Fruit fly (Drosophila melanogaster) whole organism, embryonic: ENCODE measurements around the gene eIF1.

Source experiments
- Abd-B ChIP-seq: fragments of 200-800 bp; sonication (Bioruptor generic); optimal IDR thresholded peaks from 2 replicates; lab custom pipeline; 2018; ENCODE audit warnings: missing biosample characterization, mild to moderate bottlenecking, missing genetic modification characterization, moderate library complexity
- Ada2b ChIP-seq: fragments of 200-800 bp; sonication (Bioruptor generic); IDR thresholded peaks from 2 replicates; pipeline ENCODE4 v1.3.6; 2022; ENCODE audit warnings: missing biosample characterization, missing genetic modification characterization
- Antp ChIP-seq: fragments of 200-800 bp; sonication (Bioruptor generic); optimal IDR thresholded peaks from 3 replicates; lab custom pipeline; 2016; ENCODE audit warnings: missing biosample characterization, missing genetic modification characterization
- CG10654 ChIP-seq: fragments of 200-800 bp; sonication (Bioruptor generic); optimal IDR thresholded peaks from 2 replicates; lab custom pipeline; 2016; ENCODE audit warnings: missing biosample characterization, missing genetic modification characterization
- CG11085 ChIP-seq: fragments of 200-800 bp; sonication (Bioruptor generic); IDR thresholded peaks from 2 replicates; pipeline ENCODE4 v1.3.6; 2022; ENCODE audit warnings: missing biosample characterization, missing genetic modification characterization
- CG11398 ChIP-seq: fragments of 200-800 bp; sonication (Bioruptor generic); optimal IDR thresholded peaks from 2 replicates; lab custom pipeline; 2016; ENCODE audit warnings: missing biosample characterization, missing genetic modification characterization
- CG12391 ChIP-seq: fragments of 200-800 bp; sonication (Bioruptor generic); optimal IDR thresholded peaks from 3 replicates; lab custom pipeline; 2018; ENCODE audit warnings: missing biosample characterization, mild to moderate bottlenecking, missing genetic modification characterization, moderate library complexity
- CG13894 ChIP-seq: fragments of 200-800 bp; sonication (Bioruptor generic); optimal IDR thresholded peaks from 3 replicates; lab custom pipeline; 2018; ENCODE audit warnings: missing biosample characterization, mild to moderate bottlenecking, missing genetic modification characterization, moderate library complexity
- CG14050 ChIP-seq: fragments of 200-800 bp; sonication (Bioruptor generic); IDR thresholded peaks from 3 replicates; pipeline ENCODE4 v1.3.6; 2022; ENCODE audit warnings: missing biosample characterization, missing genetic modification characterization
- CG16813 ChIP-seq: fragments of 200-800 bp; sonication (Bioruptor generic); IDR thresholded peaks from 3 replicates; pipeline ENCODE4 v1.3.6; 2022; ENCODE audit warnings: missing biosample characterization, missing genetic modification characterization; ENCODE audit not compliant: partially characterized antibody
- CG2889 ChIP-seq: fragments of 200-800 bp; sonication (Bioruptor generic); IDR thresholded peaks from 3 replicates; pipeline ENCODE4 v1.3.6; 2022; ENCODE audit warnings: missing biosample characterization, missing genetic modification characterization
- CG31224 ChIP-seq: fragments of 200-800 bp; sonication (Bioruptor generic); IDR thresholded peaks from 2 replicates; pipeline ENCODE4 v1.3.6; 2022; ENCODE audit warnings: missing biosample characterization, missing genetic modification characterization
- CG31388 ChIP-seq: fragments of 200-800 bp; sonication (Bioruptor generic); optimal IDR thresholded peaks from 2 replicates; lab custom pipeline; 2016; ENCODE audit warnings: missing biosample characterization, missing genetic modification characterization
- CG33213 ChIP-seq: fragments of 200-800 bp; sonication (Bioruptor generic); optimal IDR thresholded peaks from 3 replicates; lab custom pipeline; 2016; ENCODE audit warnings: missing biosample characterization, missing genetic modification characterization
- CG34224 ChIP-seq: fragments of 200-800 bp; sonication (Bioruptor generic); IDR thresholded peaks from 3 replicates; pipeline ENCODE4 v1.3.6; 2022; ENCODE audit warnings: missing biosample characterization, missing genetic modification characterization; ENCODE audit not compliant: partially characterized antibody
- CG3847 ChIP-seq: fragments of 200-800 bp; sonication (Bioruptor generic); IDR thresholded peaks from 2 replicates; pipeline ENCODE4 v1.3.6; 2022; ENCODE audit warnings: missing biosample characterization, missing genetic modification characterization
- CG4360 ChIP-seq: fragments of 200-800 bp; sonication (Bioruptor generic); IDR thresholded peaks from 2 replicates; pipeline ENCODE4 v1.3.6; 2022; ENCODE audit warnings: missing biosample characterization, missing genetic modification characterization
- CG4424 ChIP-seq: fragments of 200-800 bp; sonication (Bioruptor generic); optimal IDR thresholded peaks from 3 replicates; lab custom pipeline; 2016; ENCODE audit warnings: missing biosample characterization, missing genetic modification characterization
- CG4854 ChIP-seq: fragments of 200-800 bp; sonication (Bioruptor generic); optimal IDR thresholded peaks from 2 replicates; lab custom pipeline; 2016; ENCODE audit warnings: missing biosample characterization, missing genetic modification characterization, inconsistent platforms
- CG6765 ChIP-seq: fragments of 200-800 bp; sonication (Bioruptor generic); optimal IDR thresholded peaks from 3 replicates; lab custom pipeline; 2017; ENCODE audit warnings: missing biosample characterization, mild to moderate bottlenecking, missing genetic modification characterization
- CG7745 ChIP-seq: fragments of 200-800 bp; sonication (Bioruptor generic); optimal IDR thresholded peaks from 2 replicates; lab custom pipeline; 2018; ENCODE audit warnings: missing biosample characterization, mild to moderate bottlenecking, missing genetic modification characterization, moderate library complexity
- CG7786 ChIP-seq: fragments of 200-800 bp; sonication (Bioruptor generic); optimal IDR thresholded peaks from 2 replicates; lab custom pipeline; 2016; ENCODE audit warnings: missing biosample characterization, missing genetic modification characterization
- CG7928 ChIP-seq: fragments of 200-800 bp; sonication (Bioruptor generic); optimal IDR thresholded peaks from 2 replicates; lab custom pipeline; 2017; ENCODE audit warnings: missing biosample characterization, mild to moderate bottlenecking, missing genetic modification characterization
- CG7987 ChIP-seq: fragments of 200-800 bp; sonication (Bioruptor generic); optimal IDR thresholded peaks from 2 replicates; lab custom pipeline; 2018; ENCODE audit warnings: missing biosample characterization, mild to moderate bottlenecking, missing genetic modification characterization, moderate library complexity
- CG8478 ChIP-seq: fragments of >200 bp; optimal IDR thresholded peaks from 2 replicates; lab custom pipeline; 2018
- Dip3 ChIP-seq: fragments of 200-800 bp; sonication (Bioruptor generic); optimal IDR thresholded peaks from 3 replicates; lab custom pipeline; 2016; ENCODE audit warnings: missing biosample characterization, missing genetic modification characterization
- Eip74EF ChIP-seq, 2 experiments: fragments of 200-800 bp in 1 of 2; fragments of >200 bp in 1 of 2; sonication (Bioruptor generic) in 1 of 2; optimal IDR thresholded peaks; 2 replicates each; lab custom pipeline; 2017 to 2019; ENCODE audit warnings: missing biosample characterization in 2 of 2, missing genetic modification characterization in 2 of 2, mild to moderate bottlenecking in 1 of 2, moderate library complexity in 1 of 2
- Elba2 ChIP-seq: fragments of 200-800 bp; sonication (Bioruptor generic); optimal IDR thresholded peaks from 3 replicates; lab custom pipeline; 2016; ENCODE audit warnings: missing biosample characterization, missing genetic modification characterization
- HLH54F ChIP-seq: fragments of 200-800 bp; sonication (Bioruptor generic); optimal IDR thresholded peaks from 3 replicates; lab custom pipeline; 2016; ENCODE audit warnings: missing biosample characterization, missing genetic modification characterization
- Mes4 ChIP-seq: fragments of 200-800 bp; sonication (Bioruptor generic); optimal IDR thresholded peaks from 2 replicates; lab custom pipeline; 2016; ENCODE audit warnings: missing biosample characterization, missing genetic modification characterization
- Myb ChIP-seq: fragments of 200-800 bp; sonication (Bioruptor generic); optimal IDR thresholded peaks from 2 replicates; lab custom pipeline; 2016; ENCODE audit warnings: missing biosample characterization, missing genetic modification characterization
- Opbp ChIP-seq: fragments of 200-800 bp; sonication (Bioruptor generic); IDR thresholded peaks from 3 replicates; pipeline ENCODE4 v1.3.6; 2022; ENCODE audit warnings: missing biosample characterization, missing genetic modification characterization; ENCODE audit not compliant: partially characterized antibody
- Trl ChIP-seq, 3 experiments: fragments of >200 bp in 2 of 3; fragments of 200-800 bp in 1 of 3; sonication (Bioruptor generic) in 1 of 3; optimal IDR thresholded peaks; 2 replicates in 1 of 3; 3 replicates in 2 of 3; lab custom pipeline; 2016 to 2017; ENCODE audit warnings: missing biosample characterization in 1 of 3, missing genetic modification characterization in 1 of 3
- Xbp1 ChIP-seq: fragments of 200-800 bp; sonication (Bioruptor generic); optimal IDR thresholded peaks from 3 replicates; lab custom pipeline; 2016; ENCODE audit warnings: missing biosample characterization, mild to moderate bottlenecking, missing genetic modification characterization
- YL-1 ChIP-seq: fragments of 200-800 bp; sonication (Bioruptor generic); optimal IDR thresholded peaks from 3 replicates; lab custom pipeline; 2017; ENCODE audit warnings: missing biosample characterization, mild to moderate bottlenecking, missing genetic modification characterization
- corto ChIP-seq: fragments of 200-800 bp; sonication (Bioruptor generic); optimal IDR thresholded peaks from 2 replicates; lab custom pipeline; 2016; ENCODE audit warnings: missing biosample characterization, mild to moderate bottlenecking, missing genetic modification characterization, moderate library complexity
- dpn ChIP-seq, 2 experiments: fragments of 200-800 bp; sonication (Bioruptor generic); optimal IDR thresholded peaks; 3 replicates each; lab custom pipeline; 2016; ENCODE audit warnings: missing biosample characterization in 2 of 2, missing genetic modification characterization in 2 of 2
- fd3F ChIP-seq: fragments of 200-800 bp; sonication (Bioruptor generic); optimal IDR thresholded peaks from 2 replicates; lab custom pipeline; 2018; ENCODE audit warnings: missing biosample characterization, mild to moderate bottlenecking, missing genetic modification characterization, moderate library complexity
- fu2 ChIP-seq: fragments of 200-800 bp; sonication (Bioruptor generic); optimal IDR thresholded peaks from 2 replicates; lab custom pipeline; 2016; ENCODE audit warnings: missing biosample characterization, missing genetic modification characterization
- grau ChIP-seq: fragments of 200-800 bp; optimal IDR thresholded peaks from 3 replicates; lab custom pipeline; 2019; ENCODE audit warnings: missing biosample characterization, mild to moderate bottlenecking, missing genetic modification characterization, moderate library complexity
- hkb ChIP-seq, 2 experiments: fragments of 200-800 bp in 1 of 2; fragments of >200 bp in 1 of 2; sonication (Bioruptor generic) in 1 of 2; IDR thresholded peaks in 1 of 2; optimal IDR thresholded peaks in 1 of 2; 2 replicates each; pipeline versions ENCODE4 v1.3.6 to Lab custom; 2017 to 2022; ENCODE audit warnings: missing biosample characterization in 1 of 2, missing genetic modification characterization in 1 of 2
- onecut ChIP-seq: fragments of 200-800 bp; sonication (Bioruptor generic); IDR thresholded peaks from 2 replicates; pipeline ENCODE4 v1.3.6; 2022; ENCODE audit warnings: missing biosample characterization, missing genetic modification characterization
- otp ChIP-seq: fragments of 200-800 bp; sonication (Bioruptor generic); IDR thresholded peaks from 3 replicates; pipeline ENCODE4, ENCODE4 v1.3.6; 2022; ENCODE audit warnings: missing biosample characterization, missing genetic modification characterization
- rib ChIP-seq: fragments of 200-800 bp; sonication (Bioruptor generic); IDR thresholded peaks from 2 replicates; pipeline ENCODE4 v1.3.6; 2022; ENCODE audit warnings: missing biosample characterization, missing genetic modification characterization
- sna ChIP-seq: fragments of 200-800 bp; sonication (Bioruptor generic); IDR thresholded peaks from 2 replicates; pipeline ENCODE4 v1.3.6; 2022; ENCODE audit warnings: missing biosample characterization, missing genetic modification characterization; ENCODE audit not compliant: partially characterized antibody
- tgo ChIP-seq: fragments of 200-800 bp; sonication (Bioruptor generic); IDR thresholded peaks from 3 replicates; pipeline ENCODE4 v1.3.6; 2022; ENCODE audit warnings: missing biosample characterization, missing genetic modification characterization
- tup ChIP-seq: fragments of 200-800 bp; sonication (Bioruptor generic); optimal IDR thresholded peaks from 2 replicates; lab custom pipeline; 2016; ENCODE audit warnings: missing biosample characterization, mild to moderate bottlenecking, missing genetic modification characterization, moderate library complexity
- z ChIP-seq: fragments of 200-800 bp; sonication (Bioruptor generic); IDR thresholded peaks from 3 replicates; pipeline ENCODE4 v1.3.6; 2022; ENCODE audit warnings: missing biosample characterization, missing genetic modification characterization

The eIF1 gene

DNA sequence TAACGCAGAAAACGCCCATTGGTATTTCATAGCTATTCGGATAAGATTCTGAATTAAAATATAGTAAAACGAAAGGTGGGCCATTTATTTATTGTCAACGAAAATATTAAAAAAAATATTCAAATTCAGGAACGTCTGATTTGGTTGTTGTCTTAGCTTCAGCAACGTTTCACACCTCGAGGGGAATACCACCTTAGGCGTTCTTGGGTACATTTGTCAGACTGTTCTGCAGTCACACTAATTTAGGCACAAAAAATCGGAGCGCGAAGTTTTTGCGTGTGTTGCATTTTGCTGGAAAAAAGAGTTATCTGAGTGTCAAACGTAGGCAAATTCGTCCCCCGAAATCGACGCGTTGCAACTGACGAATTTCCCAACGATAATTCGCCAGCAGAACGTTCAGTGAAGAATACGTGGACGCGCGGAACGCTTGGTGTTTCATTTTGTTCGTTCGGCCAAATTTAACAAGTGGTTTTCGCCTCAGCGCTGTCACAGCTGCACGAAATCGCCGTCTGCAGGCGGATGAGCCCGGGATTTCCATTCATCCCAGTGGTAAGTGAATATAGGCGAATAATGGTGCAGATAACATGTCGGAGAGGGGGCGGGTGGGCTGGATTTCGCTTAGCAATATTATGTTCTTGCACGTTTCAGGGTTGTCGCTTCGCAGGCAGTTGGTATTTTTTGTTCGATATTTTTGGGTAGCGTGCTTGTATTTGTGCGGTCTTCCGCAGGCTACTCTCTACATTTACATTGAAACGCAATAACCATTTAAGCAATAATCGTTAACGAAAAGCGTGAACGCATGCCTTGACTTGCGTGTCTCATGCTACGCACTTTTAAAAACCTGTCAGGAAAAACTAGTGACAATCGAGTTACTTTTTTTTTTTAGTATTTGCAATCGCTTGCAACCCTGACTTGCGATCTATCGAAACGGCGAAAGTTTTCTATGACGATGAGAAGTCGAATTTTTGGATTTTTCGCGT is 1.9 kb downstream of the eIF1 start, which contains the start of gene Larp4B (continued):
- no peak for TF ChIP-seq CG11398 (GFP tag; lab: Kevin White, UChicago)
- TF ChIP-seq CG7786 (GFP tag; lab: Kevin White, UChicago) = no peak
- TF ChIP-seq Myb (GFP tag; lab: Kevin White, UChicago) = peak; percentile 90
- no peak for TF ChIP-seq otp (GFP tag; lab: Robert Waterston, UW)
- no peak for TF ChIP-seq Elba2 (GFP tag; lab: Kevin White, UChicago)
- TF ChIP-seq fu2 (GFP tag; lab: Kevin White, UChicago) = peak; percentile 8
- peak; percentile 18; the same call in 1 of the 2 replicates for TF ChIP-seq CG4360 (GFP tag; lab: Robert Waterston, UW)
- no peak for TF ChIP-seq z (GFP tag; lab: Robert Waterston, UW)
- TF ChIP-seq dpn (GFP tag; optimal IDR thresholded peaks at IDR 0.05; lab: Kevin White, UChicago) = no peak
- no peak for TF ChIP-seq CG6765 (GFP tag; lab: Kevin White, UChicago)
- TF ChIP-seq CG4854 (GFP tag; lab: Kevin White, UChicago) = no peak
- no peak for TF ChIP-seq Ada2b (GFP tag; lab: Robert Waterston, UW)
- TF ChIP-seq CG8478 (lab: Kevin White, UChicago) = peak; percentile 56
- TF ChIP-seq tup (GFP tag; lab: Kevin White, UChicago) = no peak
- peak; percentile 47 for TF ChIP-seq CG3847 (GFP tag; lab: Robert Waterston, UW)
- TF ChIP-seq CG34224 = peak; percentile 55
- peak; percentile 40 for TF ChIP-seq YL-1 (GFP tag; lab: Kevin White, UChicago)
- TF ChIP-seq fd3F = no peak
- no peak for TF ChIP-seq Trl (optimal IDR thresholded peaks at IDR 0.05; lab: Kevin White, UChicago)
- no peak for TF ChIP-seq Trl (GFP tag; optimal IDR thresholded peaks at IDR 0.05; lab: Kevin White, UChicago)
- TF ChIP-seq CG33213 = peak; percentile 80
- no peak for TF ChIP-seq Eip74EF (GFP tag; optimal IDR thresholded peaks at IDR 0.05; lab: Kevin White, UChicago)
- no peak for TF ChIP-seq Abd-B (GFP tag; lab: Kevin White, UChicago)
- TF ChIP-seq grau (tag; lab: Kevin White, UChicago) = peak; percentile 38
- no peak for TF ChIP-seq Dip3 (GFP tag; lab: Kevin White, UChicago)
- no peak for TF ChIP-seq CG2889 (GFP tag; lab: Robert Waterston, UW)
- no peak for TF ChIP-seq corto
- no peak for TF ChIP-seq CG7745 (tag; lab: Kevin White, UChicago)
- TF ChIP-seq CG12391 (tag; lab: Kevin White, UChicago) = peak; percentile 1
- TF ChIP-seq CG31224 (GFP tag; lab: Robert Waterston, UW) = no peak
- no peak for TF ChIP-seq CG10654 (GFP tag; lab: Kevin White, UChicago)
- TF ChIP-seq Xbp1 (GFP tag; lab: Kevin White, UChicago) = peak; percentile 21
- no peak for TF ChIP-seq CG4424 (GFP tag; lab: Kevin White, UChicago)
- TF ChIP-seq onecut (GFP tag; lab: Robert Waterston, UW) = no peak
- TF ChIP-seq CG7928 (GFP tag; lab: Kevin White, UChicago) = peak; percentile 41
- no peak for TF ChIP-seq Mes4
- no peak for TF ChIP-seq CG14050 (GFP tag; lab: Robert Waterston, UW)
- peak; percentile 42 for TF ChIP-seq hkb (optimal IDR thresholded peaks at IDR 0.05; lab: Kevin White, UChicago)
- no peak for TF ChIP-seq hkb (GFP tag; IDR thresholded peaks at IDR 0.05; lab: Robert Waterston, UW)
- TF ChIP-seq Antp = no peak
- no peak for TF ChIP-seq HLH54F (GFP tag; lab: Kevin White, UChicago)
- TF ChIP-seq rib = no peak
- no peak for TF ChIP-seq tgo (GFP tag; lab: Robert Waterston, UW)
- no peak for TF ChIP-seq CG31388
- no peak for TF ChIP-seq CG13894 (tag; lab: Kevin White, UChicago)
- peak; percentile 35; the same call in 2 of the 3 replicates for TF ChIP-seq Opbp (GFP tag; lab: Robert Waterston, UW)
- no peak for TF ChIP-seq CG11085
- TF ChIP-seq CG7987 (GFP tag; lab: Kevin White, UChicago) = peak; percentile 23
- peak; percentile 66 for TF ChIP-seq sna (GFP tag; lab: Robert Waterston, UW)
- peak; percentile 72 for TF ChIP-seq CG16813 (GFP tag; lab: Robert Waterston, UW)
